Fruit fly (Drosophila melanogaster): ENCODE results near the gene CG45071.

DNA sequence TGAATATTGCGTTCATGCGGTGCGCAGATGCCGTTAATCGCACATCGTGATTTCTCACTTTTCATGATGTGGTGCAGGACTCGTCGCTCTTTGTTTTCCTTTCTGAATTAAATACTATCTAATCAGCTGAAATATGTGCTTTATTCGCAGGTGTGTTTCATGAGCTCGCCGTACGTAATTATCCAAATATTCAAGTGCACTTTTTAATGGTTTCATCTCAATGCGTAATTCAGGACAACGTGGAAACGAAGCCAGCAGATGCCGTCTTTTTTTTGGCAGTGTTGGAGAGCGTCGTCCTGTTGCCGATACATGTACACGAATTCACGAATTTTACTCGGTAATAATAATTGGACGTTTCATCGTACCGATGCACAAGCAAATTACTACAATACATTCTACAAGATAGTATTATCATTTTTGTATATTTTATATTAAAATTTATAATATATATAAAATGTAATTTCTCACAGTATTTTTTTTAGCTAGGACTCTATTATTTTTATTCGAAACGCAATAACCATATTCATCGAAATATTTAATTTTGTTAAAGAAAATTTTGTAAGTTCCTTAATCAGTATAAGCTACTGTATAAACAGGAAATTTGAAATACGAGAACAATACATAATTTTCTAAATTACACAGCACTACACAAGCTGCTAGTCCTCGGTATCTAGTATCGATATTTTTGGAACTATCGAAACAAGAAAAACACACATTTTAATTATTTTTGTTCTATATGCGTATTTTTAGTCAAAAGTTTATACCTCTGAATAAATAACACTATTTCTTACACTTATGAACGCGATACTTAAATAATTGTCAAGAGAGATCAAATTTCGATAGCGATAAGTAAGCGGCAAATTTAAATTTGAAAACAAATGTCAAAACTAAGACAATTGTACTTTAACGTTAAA is 31.2 kb downstream of the CG45071 start, which contains the start of gene CG12316:
- TF ChIP-seq Eip93F (GFP tag; optimal IDR thresholded peaks at IDR 0.05), result peak; percentile 85
- TF ChIP-seq CG6854 (GFP tag; optimal IDR thresholded peaks at IDR 0.05), result peak; percentile 97
- peak; percentile 99 for TF ChIP-seq esn (GFP tag; optimal IDR thresholded peaks at IDR 0.05)
- peak; percentile 95 for TF ChIP-seq CG32006 (GFP tag; optimal IDR thresholded peaks at IDR 0.05)

Data from whole organism, prepupa.